Worm (Caenorhabditis elegans): Measurements from ENCODE around the gene sup-9.

ce11 chrII:2734735-2735134 lies 47.9 kb upstream of the sup-9 start:
- no peak for TF ChIP-seq hif-1 (tag; optimal IDR thresholded peaks at IDR 0.05)
- no peak for TF ChIP-seq snpc-4 (tag; optimal IDR thresholded peaks at IDR 0.05)
- TF ChIP-seq ctbp-1 (GFP tag; IDR thresholded peaks at IDR 0.05), result no peak
- TF ChIP-seq nhr-11 (tag; optimal IDR thresholded peaks at IDR 0.05), result no peak
- TF ChIP-seq aly-2 (tag; optimal IDR thresholded peaks at IDR 0.05), result no peak
- no peak for TF ChIP-seq ZK546.5 (tag; optimal IDR thresholded peaks at IDR 0.05)
- no peak for TF ChIP-seq mxl-3 (GFP tag; optimal IDR thresholded peaks at IDR 0.05)
- TF ChIP-seq lsy-2 (tag; optimal IDR thresholded peaks at IDR 0.05), result peak in 1 of 2 experiments; percentile 30
- TF ChIP-seq ces-1 (GFP tag; optimal IDR thresholded peaks at IDR 0.05), result no peak
- TF ChIP-seq vab-7 (GFP tag; IDR thresholded peaks at IDR 0.05), result no peak
- TF ChIP-seq lin-39 (tag; optimal IDR thresholded peaks at IDR 0.05), result no peak
- no peak for TF ChIP-seq ceh-44 (GFP tag; IDR thresholded peaks at IDR 0.05)
- no peak for TF ChIP-seq daf-16 (GFP tag; optimal IDR thresholded peaks at IDR 0.05)
- no peak for TF ChIP-seq daf-16 (tag; optimal IDR thresholded peaks at IDR 0.05)

Measured in whole organism, L4 larva.